Fruit fly (Drosophila melanogaster) whole organism, embryonic: ENCODE data around the gene CG6048.
A peak's percentile ranks its signal among the peaks of the same experiment; 100 is the strongest.

Experiments used
- B-H2 ChIP-seq: fragments of 200-800 bp; sonication (Bioruptor generic); optimal IDR thresholded peaks from 2 replicates; lab custom pipeline; 2018; ENCODE audit warnings: missing biosample characterization, mild to moderate bottlenecking, missing genetic modification characterization
- C15 ChIP-seq: fragments of 200-800 bp; sonication (Bioruptor generic); IDR thresholded peaks from 3 replicates; pipeline ENCODE4 v1.3.6; 2022; ENCODE audit warnings: missing biosample characterization, missing genetic modification characterization
- CG10543 ChIP-seq: fragments of 200-800 bp; sonication (Bioruptor generic); optimal IDR thresholded peaks from 3 replicates; lab custom pipeline; 2017; ENCODE audit warnings: missing biosample characterization, mild to moderate bottlenecking, missing genetic modification characterization, moderate library complexity
- CG11247 ChIP-seq: fragments of 200-800 bp; sonication (Bioruptor generic); IDR thresholded peaks from 2 replicates; pipeline ENCODE4 v1.3.6; 2022; ENCODE audit warnings: missing biosample characterization, missing genetic modification characterization
- CG12155 ChIP-seq: fragments of 200-800 bp; sonication (Bioruptor generic); optimal IDR thresholded peaks from 3 replicates; lab custom pipeline; 2016; ENCODE audit warnings: missing biosample characterization, missing genetic modification characterization
- CG12236 ChIP-seq: fragments of 200-800 bp; sonication (Bioruptor generic); optimal IDR thresholded peaks from 2 replicates; lab custom pipeline; 2016; ENCODE audit warnings: missing biosample characterization, missing genetic modification characterization
- CG1233 ChIP-seq: fragments of 200-800 bp; sonication (Bioruptor generic); optimal IDR thresholded peaks from 4 replicates; lab custom pipeline; 2018; ENCODE audit warnings: missing biosample characterization, mild to moderate bottlenecking, missing genetic modification characterization
- CG13287 ChIP-seq: fragments of 200-800 bp; sonication (Bioruptor generic); IDR thresholded peaks from 2 replicates; pipeline ENCODE4 v1.3.6; 2022; ENCODE audit warnings: missing biosample characterization, missing genetic modification characterization; ENCODE audit not compliant: partially characterized antibody
- CG1603 ChIP-seq: fragments of 200-800 bp; sonication (Bioruptor generic); optimal IDR thresholded peaks from 2 replicates; lab custom pipeline; 2019; ENCODE audit warnings: missing biosample characterization, mild to moderate bottlenecking, missing genetic modification characterization, moderate library complexity
- CG17328 ChIP-seq: fragments of 200-800 bp; sonication (Bioruptor generic); IDR thresholded peaks from 2 replicates; pipeline ENCODE4 v1.3.6; 2022; ENCODE audit warnings: missing biosample characterization, missing genetic modification characterization
- CG18764 ChIP-seq: fragments of 200-800 bp; sonication (Bioruptor generic); optimal IDR thresholded peaks from 3 replicates; lab custom pipeline; 2016; ENCODE audit warnings: missing biosample characterization, missing genetic modification characterization
- CG2116 ChIP-seq: fragments of 200-800 bp; sonication (Bioruptor generic); optimal IDR thresholded peaks from 3 replicates; lab custom pipeline; 2018; ENCODE audit warnings: missing biosample characterization, mild to moderate bottlenecking, missing genetic modification characterization
- CG31224 ChIP-seq: fragments of 200-800 bp; sonication (Bioruptor generic); IDR thresholded peaks from 2 replicates; pipeline ENCODE4 v1.3.6; 2022; ENCODE audit warnings: missing biosample characterization, missing genetic modification characterization
- CG32532 ChIP-seq: fragments of 200-800 bp; sonication (Bioruptor generic); IDR thresholded peaks from 2 replicates; pipeline ENCODE4 v1.3.6; 2022; ENCODE audit warnings: missing biosample characterization, missing genetic modification characterization
- CG3995 ChIP-seq: fragments of 200-800 bp; sonication (Bioruptor generic); optimal IDR thresholded peaks from 3 replicates; lab custom pipeline; 2016; ENCODE audit warnings: missing biosample characterization, missing genetic modification characterization
- CG5245 ChIP-seq: fragments of 200-800 bp; sonication (Bioruptor generic); optimal IDR thresholded peaks from 3 replicates; lab custom pipeline; 2016; ENCODE audit warnings: missing biosample characterization, missing genetic modification characterization
- CG6175 ChIP-seq: fragments of 200-800 bp; sonication (Bioruptor generic); IDR thresholded peaks from 3 replicates; pipeline ENCODE4 v1.3.6; 2022; ENCODE audit warnings: missing biosample characterization, missing genetic modification characterization
- CG6272 ChIP-seq: fragments of 200-800 bp; sonication (Bioruptor generic); IDR thresholded peaks from 2 replicates; pipeline ENCODE4 v1.3.6; 2022; ENCODE audit warnings: missing biosample characterization, missing genetic modification characterization
- CG7271 ChIP-seq: fragments of 200-800 bp; sonication (Bioruptor generic); optimal IDR thresholded peaks from 2 replicates; lab custom pipeline; 2018; ENCODE audit warnings: missing biosample characterization, mild to moderate bottlenecking, missing genetic modification characterization, moderate library complexity
- CG8290 ChIP-seq, 3 experiments: fragments of 200-800 bp; sonication (Bioruptor generic); optimal IDR thresholded peaks; 2 replicates each; lab custom pipeline; 2016 to 2019; ENCODE audit warnings: missing biosample characterization in 3 of 3, missing genetic modification characterization in 3 of 3, mild to moderate bottlenecking in 2 of 3, moderate library complexity in 1 of 3
- CG9932 ChIP-seq: fragments of 200-800 bp; sonication (Bioruptor generic); IDR thresholded peaks from 2 replicates; pipeline ENCODE4 v1.3.6; 2022; ENCODE audit warnings: missing biosample characterization, missing genetic modification characterization
- CrebB ChIP-seq: fragments of 200-800 bp; sonication (Bioruptor generic); optimal IDR thresholded peaks from 3 replicates; lab custom pipeline; 2018; ENCODE audit warnings: missing biosample characterization, mild to moderate bottlenecking, missing genetic modification characterization
- GATAe ChIP-seq: fragments of 200-800 bp; sonication (Bioruptor generic); conservative IDR thresholded peaks from 2 replicates; pipeline ENCODE4 v1.3.6; 2022; ENCODE audit warnings: missing biosample characterization, missing genetic modification characterization
- Hr78 ChIP-seq, 2 experiments: fragments of 200-800 bp in 1 of 2; fragments of >200 bp in 1 of 2; sonication (Bioruptor generic) in 1 of 2; optimal IDR thresholded peaks; 2 replicates each; lab custom pipeline; 2017 to 2019; ENCODE audit warnings: missing biosample characterization in 2 of 2, missing genetic modification characterization in 2 of 2, mild to moderate bottlenecking in 1 of 2, moderate library complexity in 1 of 2
- Kr ChIP-seq: fragments of 200-800 bp; sonication (Bioruptor generic); optimal IDR thresholded peaks from 2 replicates; lab custom pipeline; 2017; ENCODE audit warnings: missing biosample characterization, mild to moderate bottlenecking, missing genetic modification characterization
- Mrtf ChIP-seq: fragments of 200-800 bp; sonication (Bioruptor generic); IDR thresholded peaks from 3 replicates; pipeline ENCODE4 v1.3.6; 2022; ENCODE audit warnings: missing biosample characterization, missing genetic modification characterization
- Side ChIP-seq: fragments of 200-800 bp; sonication (Bioruptor generic); optimal IDR thresholded peaks from 2 replicates; lab custom pipeline; 2016; ENCODE audit warnings: missing biosample characterization, missing genetic modification characterization
- Spps ChIP-seq: fragments of 200-800 bp; sonication (Bioruptor generic); optimal IDR thresholded peaks from 2 replicates; lab custom pipeline; 2018; ENCODE audit warnings: missing biosample characterization, mild to moderate bottlenecking, missing genetic modification characterization
- aop ChIP-seq: fragments of 200-800 bp; sonication (Bioruptor generic); IDR thresholded peaks from 2 replicates; pipeline ENCODE4 v1.3.6; 2022; ENCODE audit warnings: missing biosample characterization, missing genetic modification characterization
- ara ChIP-seq: fragments of 200-800 bp; sonication (Bioruptor generic); IDR thresholded peaks from 2 replicates; pipeline ENCODE4 v1.3.6; 2022; ENCODE audit warnings: missing biosample characterization, missing genetic modification characterization
- chinmo ChIP-seq: fragments of 200-800 bp; sonication (Bioruptor generic); IDR thresholded peaks from 4 replicates; pipeline ENCODE4 v1.3.6; 2022; ENCODE audit warnings: missing biosample characterization, missing genetic modification characterization; ENCODE audit not compliant: partially characterized antibody
- croc ChIP-seq: fragments of 200-800 bp; sonication (Bioruptor generic); conservative IDR thresholded peaks from 3 replicates; pipeline ENCODE4 v1.3.6; 2022; ENCODE audit warnings: missing biosample characterization, missing genetic modification characterization
- exex ChIP-seq: fragments of 200-800 bp; sonication (Bioruptor generic); optimal IDR thresholded peaks from 4 replicates; lab custom pipeline; 2018; ENCODE audit warnings: missing biosample characterization, mild to moderate bottlenecking, missing genetic modification characterization, moderate library complexity
- grn ChIP-seq: fragments of 200-800 bp; sonication (Bioruptor generic); optimal IDR thresholded peaks from 3 replicates; lab custom pipeline; 2017; ENCODE audit warnings: missing biosample characterization, missing genetic modification characterization
- lab ChIP-seq: fragments of 200-800 bp; sonication (Bioruptor generic); optimal IDR thresholded peaks from 3 replicates; lab custom pipeline; 2017; ENCODE audit warnings: missing biosample characterization, missing genetic modification characterization, mild to moderate bottlenecking, moderate library complexity, missing genetic modification reagents
- mirr ChIP-seq: fragments of 200-800 bp; sonication (Bioruptor generic); optimal IDR thresholded peaks from 3 replicates; lab custom pipeline; 2018; ENCODE audit warnings: missing biosample characterization, mild to moderate bottlenecking, missing genetic modification characterization
- pfk ChIP-seq: fragments of 200-800 bp; sonication (Bioruptor generic); optimal IDR thresholded peaks from 2 replicates; lab custom pipeline; 2018; ENCODE audit warnings: missing biosample characterization, mild to moderate bottlenecking, missing genetic modification characterization, moderate library complexity
- psq ChIP-seq: fragments of 200-800 bp; sonication (Bioruptor generic); optimal IDR thresholded peaks from 2 replicates; lab custom pipeline; 2017; ENCODE audit warnings: missing biosample characterization, missing genetic modification characterization
- sim ChIP-seq: fragments of 200-800 bp; sonication (Bioruptor generic); IDR thresholded peaks from 2 replicates; pipeline ENCODE4 v1.3.6; 2022; ENCODE audit warnings: missing biosample characterization, missing genetic modification characterization
- sisA ChIP-seq: fragments of 200-800 bp; sonication (Bioruptor generic); IDR thresholded peaks from 2 replicates; pipeline ENCODE4 v1.3.6; 2022; ENCODE audit warnings: missing biosample characterization, missing genetic modification characterization
- sna ChIP-seq: fragments of 200-800 bp; sonication (Bioruptor generic); IDR thresholded peaks from 2 replicates; pipeline ENCODE4 v1.3.6; 2022; ENCODE audit warnings: missing biosample characterization, missing genetic modification characterization; ENCODE audit not compliant: partially characterized antibody
- sug ChIP-seq: fragments of 200-800 bp; optimal IDR thresholded peaks from 2 replicates; lab custom pipeline; 2019; ENCODE audit warnings: missing biosample characterization, mild to moderate bottlenecking, missing genetic modification characterization, moderate library complexity
- trem ChIP-seq: fragments of 200-800 bp; optimal IDR thresholded peaks from 3 replicates; lab custom pipeline; 2019; ENCODE audit warnings: missing biosample characterization, mild to moderate bottlenecking, missing genetic modification characterization, moderate library complexity
- z ChIP-seq: fragments of 200-800 bp; sonication (Bioruptor generic); IDR thresholded peaks from 3 replicates; pipeline ENCODE4 v1.3.6; 2022; ENCODE audit warnings: missing biosample characterization, missing genetic modification characterization

CG6048 gene

dm6 chrX:5947870-5948498 lies 4.4 kb upstream of the CG6048 start, which contains the start of gene CG6041:
Gene CG6041, plus strand, starts transcription at chrX:5948160.
- TF ChIP-seq CrebB (tag; lab: Kevin White, UChicago), result no peak
- no peak for TF ChIP-seq Hr78 (GFP tag; optimal IDR thresholded peaks at IDR 0.05; lab: Kevin White, UChicago)
- TF ChIP-seq GATAe, result 0 out of 2 replicates have a peak, but pooled peaks have one; percentile 22
- peak; percentile 15 for TF ChIP-seq B-H2 (GFP tag; lab: Kevin White, UChicago)
- peak; percentile 61 for TF ChIP-seq grn (GFP tag; lab: Kevin White, UChicago)
- no peak for TF ChIP-seq CG13287
- no peak for TF ChIP-seq CG2116 (GFP tag; lab: Kevin White, UChicago)
- no peak for TF ChIP-seq CG7271
- no peak for TF ChIP-seq CG31224 (GFP tag; lab: Robert Waterston, UW)
- peak; percentile 23 for TF ChIP-seq CG3995 (GFP tag; lab: Kevin White, UChicago)
- TF ChIP-seq exex (tag; lab: Kevin White, UChicago), result peak; percentile 91
- no peak for TF ChIP-seq ara (GFP tag; lab: Robert Waterston, UW)
- 0 out of 4 replicates have a peak, but pooled peaks have one; percentile 27 for TF ChIP-seq chinmo (GFP tag; lab: Robert Waterston, UW)
- no peak for TF ChIP-seq CG9932 (GFP tag; lab: Robert Waterston, UW)
- TF ChIP-seq croc (GFP tag; lab: Robert Waterston, UW), result no peak
- TF ChIP-seq lab, result peak; percentile 33
- no peak for TF ChIP-seq CG12155
- no peak for TF ChIP-seq Kr (GFP tag; lab: Kevin White, UChicago)
- no peak for TF ChIP-seq trem (tag; lab: Kevin White, UChicago)
- TF ChIP-seq CG11247 (GFP tag; lab: Robert Waterston, UW), result no peak
- TF ChIP-seq CG6272 (GFP tag; lab: Robert Waterston, UW), result no peak
- no peak for TF ChIP-seq sna (GFP tag; lab: Robert Waterston, UW)
- TF ChIP-seq mirr, result peak; percentile 7
- peak; percentile 13 for TF ChIP-seq CG10543 (GFP tag; lab: Kevin White, UChicago)
- TF ChIP-seq sug (tag; lab: Kevin White, UChicago), result peak; percentile 46

- TF ChIP-seq Side, result no peak
- TF ChIP-seq pfk (GFP tag; lab: Kevin White, UChicago), result no peak
- no peak for TF ChIP-seq CG12236 (GFP tag; lab: Kevin White, UChicago)
- TF ChIP-seq CG8290 (GFP tag; optimal IDR thresholded peaks at IDR 0.05; lab: Kevin White, UChicago), result no peak
- TF ChIP-seq CG8290 (tag; optimal IDR thresholded peaks at IDR 0.05; lab: Kevin White, UChicago), result no peak
- TF ChIP-seq Spps (tag; lab: Kevin White, UChicago), result no peak
- TF ChIP-seq CG17328 (GFP tag; lab: Robert Waterston, UW), result no peak
- no peak for TF ChIP-seq CG1233 (GFP tag; lab: Kevin White, UChicago)
- TF ChIP-seq CG1603 (tag; lab: Kevin White, UChicago), result no peak
- no peak for TF ChIP-seq psq (GFP tag; lab: Kevin White, UChicago)
- TF ChIP-seq CG32532 (GFP tag; lab: Robert Waterston, UW), result no peak
- TF ChIP-seq C15 (GFP tag; lab: Robert Waterston, UW), result no peak
- no peak for TF ChIP-seq aop
- no peak for TF ChIP-seq CG18764 (GFP tag; lab: Kevin White, UChicago)
- no peak for TF ChIP-seq sisA (GFP tag; lab: Robert Waterston, UW)
- TF ChIP-seq sim (GFP tag; lab: Robert Waterston, UW), result no peak
- TF ChIP-seq CG5245 (GFP tag; lab: Kevin White, UChicago), result no peak
- no peak for TF ChIP-seq Mrtf (GFP tag; lab: Robert Waterston, UW)
- no peak for TF ChIP-seq CG6175 (GFP tag; lab: Robert Waterston, UW)
- no peak for TF ChIP-seq z (GFP tag; lab: Robert Waterston, UW)
Observed at dm6 chrX:5949951-5950350, 2.4 kb upstream of the CG6048 start, which contains the start of gene CG32755. Gene CG32755, plus strand, starts transcription at chrX:5950251.
